Fruit fly (Drosophila melanogaster) whole organism, wandering third instar larva: ENCODE measurements around the gene Cyp313a4.

Source experiments
- Abd-B ChIP-seq: fragments of >200 bp; optimal IDR thresholded peaks from 2 replicates; lab custom pipeline; 2017; ENCODE audit warnings: missing biosample characterization, missing genetic modification characterization
- CG32264 ChIP-seq: fragments of 200-800 bp; sonication (Bioruptor generic); optimal IDR thresholded peaks from 2 replicates; lab custom pipeline; 2016; ENCODE audit warnings: missing biosample characterization, missing genetic modification characterization
- CG9705 ChIP-seq: fragments of 200-800 bp; sonication (Bioruptor generic); optimal IDR thresholded peaks from 2 replicates; lab custom pipeline; 2018; ENCODE audit warnings: missing biosample characterization, mild to moderate bottlenecking, missing genetic modification characterization
- CrebA ChIP-seq: fragments of 200-800 bp; sonication (Bioruptor generic); optimal IDR thresholded peaks from 2 replicates; lab custom pipeline; 2016; ENCODE audit warnings: missing biosample characterization, mild to moderate bottlenecking, missing genetic modification characterization, borderline replicate concordance
- Dfd ChIP-seq: fragments of >200 bp; optimal IDR thresholded peaks from 2 replicates; lab custom pipeline; 2017; ENCODE audit warnings: missing biosample characterization, missing genetic modification characterization
- Dif ChIP-seq: fragments of 200-275, 200-300 bp; sonication (Bioruptor generic); optimal IDR thresholded peaks from 2 replicates; lab custom pipeline; 2018; ENCODE audit warnings: missing biosample characterization, missing genetic modification characterization; ENCODE audit not compliant: partially characterized antibody
- GATAd ChIP-seq: sonication (Bioruptor generic); optimal IDR thresholded peaks from 2 replicates; lab custom pipeline; 2016; ENCODE audit warnings: missing biosample characterization, missing genetic modification characterization
- Hr78 ChIP-seq: fragments of >200 bp; optimal IDR thresholded peaks from 2 replicates; lab custom pipeline; 2017; ENCODE audit warnings: missing biosample characterization, missing genetic modification characterization
- Hr83 ChIP-seq: fragments of 200-300 bp; sonication (Bioruptor generic); optimal IDR thresholded peaks from 2 replicates; lab custom pipeline; 2016; ENCODE audit warnings: missing biosample characterization, mild to moderate bottlenecking, missing genetic modification characterization, moderate library complexity; ENCODE audit not compliant: poor library complexity, severe bottlenecking
- Mio ChIP-seq: sonication (Bioruptor generic); optimal IDR thresholded peaks from 2 replicates; lab custom pipeline; 2016; ENCODE audit warnings: missing biosample characterization, missing genetic modification characterization
- Myc ChIP-seq: fragments of >200 bp; optimal IDR thresholded peaks from 2 replicates; lab custom pipeline; 2017
- N ChIP-seq: fragments of >200 bp; optimal IDR thresholded peaks from 2 replicates; lab custom pipeline; 2018; ENCODE audit warnings: missing biosample characterization, missing external identifiers, missing genetic modification characterization
- OdsH ChIP-seq: fragments of 200-800 bp; sonication (Bioruptor generic); optimal IDR thresholded peaks from 2 replicates; lab custom pipeline; 2016; ENCODE audit warnings: missing biosample characterization, mild to moderate bottlenecking, missing genetic modification characterization
- Rel ChIP-seq, 2 experiments: fragments of 200-800 bp; sonication (Bioruptor generic) in 1 of 2; optimal IDR thresholded peaks; 2 replicates in 1 of 2; 3 replicates in 1 of 2; lab custom pipeline; 2016 to 2019; ENCODE audit warnings: mild to moderate bottlenecking in 2 of 2, missing biosample characterization in 2 of 2, missing genetic modification characterization in 2 of 2, moderate library complexity in 1 of 2
- Sp1 ChIP-seq: fragments of 200-800 bp; sonication (Bioruptor generic); optimal IDR thresholded peaks from 3 replicates; lab custom pipeline; 2019; ENCODE audit warnings: missing biosample characterization, mild to moderate bottlenecking, missing genetic modification characterization, moderate library complexity
- Vsx2 ChIP-seq: fragments of 200-300, 225-300 bp; sonication (Bioruptor generic); optimal IDR thresholded peaks from 2 replicates; lab custom pipeline; 2018; ENCODE audit warnings: missing biosample characterization, missing genetic modification characterization; ENCODE audit not compliant: partially characterized antibody
- br ChIP-seq: fragments of 200-800 bp; sonication (Bioruptor generic); optimal IDR thresholded peaks from 2 replicates; lab custom pipeline; 2016; ENCODE audit warnings: missing biosample characterization, missing genetic modification characterization
- brk ChIP-seq: fragments of 200-800 bp; sonication (Bioruptor generic); optimal IDR thresholded peaks from 2 replicates; lab custom pipeline; 2016; ENCODE audit warnings: missing biosample characterization, mild to moderate bottlenecking, missing genetic modification characterization
- dmrt93B ChIP-seq: fragments of 200-800 bp; sonication (Bioruptor generic); optimal IDR thresholded peaks from 2 replicates; lab custom pipeline; 2018; ENCODE audit warnings: missing biosample characterization, mild to moderate bottlenecking, missing genetic modification characterization
- dsf ChIP-seq: sonication (Bioruptor generic); optimal IDR thresholded peaks from 2 replicates; lab custom pipeline; 2016; ENCODE audit warnings: missing biosample characterization, missing genetic modification characterization, borderline replicate concordance
- ey ChIP-seq: fragments of 200-800 bp; sonication (Bioruptor generic); optimal IDR thresholded peaks from 2 replicates; lab custom pipeline; 2016; ENCODE audit warnings: missing biosample characterization, missing genetic modification characterization
- fru ChIP-seq: fragments of 200-800 bp; sonication (Bioruptor generic); optimal IDR thresholded peaks from 3 replicates; lab custom pipeline; 2016; ENCODE audit warnings: missing biosample characterization, mild to moderate bottlenecking, missing genetic modification characterization
- jim ChIP-seq: fragments of 175-275, 200-325 bp; sonication (Bioruptor generic); optimal IDR thresholded peaks from 2 replicates; lab custom pipeline; 2016; ENCODE audit warnings: missing biosample characterization, mild to moderate bottlenecking, missing genetic modification characterization
- lola ChIP-seq: fragments of >200 bp; optimal IDR thresholded peaks from 2 replicates; lab custom pipeline; 2017; ENCODE audit warnings: missing biosample characterization, missing genetic modification characterization
- pan ChIP-seq: fragments of >200 bp; optimal IDR thresholded peaks from 2 replicates; lab custom pipeline; 2017
- psq ChIP-seq: fragments of 200-800 bp; sonication (Bioruptor generic); optimal IDR thresholded peaks from 3 replicates; lab custom pipeline; 2017; ENCODE audit warnings: missing biosample characterization, mild to moderate bottlenecking, missing genetic modification characterization, moderate library complexity
- rgr ChIP-seq: fragments of 200-800 bp; sonication (Bioruptor generic); optimal IDR thresholded peaks from 3 replicates; lab custom pipeline; 2016; ENCODE audit warnings: missing biosample characterization, mild to moderate bottlenecking, missing genetic modification characterization
- sage ChIP-seq: fragments of 200-800 bp; sonication (Bioruptor generic); optimal IDR thresholded peaks from 2 replicates; lab custom pipeline; 2016; ENCODE audit warnings: missing biosample characterization, mild to moderate bottlenecking, missing genetic modification characterization
- sv ChIP-seq: fragments of 200-800 bp; sonication (Bioruptor generic); optimal IDR thresholded peaks from 3 replicates; lab custom pipeline; 2016; ENCODE audit warnings: missing biosample characterization, missing genetic modification characterization
- tai ChIP-seq: sonication (Bioruptor generic); optimal IDR thresholded peaks from 2 replicates; lab custom pipeline; 2016; ENCODE audit warnings: missing biosample characterization, missing genetic modification characterization
- woc ChIP-seq: sonication (Bioruptor generic); optimal IDR thresholded peaks from 2 replicates; lab custom pipeline; 2016; ENCODE audit warnings: missing biosample characterization, mild to moderate bottlenecking, missing genetic modification characterization

Cyp313a4 gene

dm6 chr3R:12650537-12650936, 30.6 kb downstream of the Cyp313a4 start:
- TF ChIP-seq ey (GFP tag; lab: Kevin White, UChicago): no peak

DNA sequence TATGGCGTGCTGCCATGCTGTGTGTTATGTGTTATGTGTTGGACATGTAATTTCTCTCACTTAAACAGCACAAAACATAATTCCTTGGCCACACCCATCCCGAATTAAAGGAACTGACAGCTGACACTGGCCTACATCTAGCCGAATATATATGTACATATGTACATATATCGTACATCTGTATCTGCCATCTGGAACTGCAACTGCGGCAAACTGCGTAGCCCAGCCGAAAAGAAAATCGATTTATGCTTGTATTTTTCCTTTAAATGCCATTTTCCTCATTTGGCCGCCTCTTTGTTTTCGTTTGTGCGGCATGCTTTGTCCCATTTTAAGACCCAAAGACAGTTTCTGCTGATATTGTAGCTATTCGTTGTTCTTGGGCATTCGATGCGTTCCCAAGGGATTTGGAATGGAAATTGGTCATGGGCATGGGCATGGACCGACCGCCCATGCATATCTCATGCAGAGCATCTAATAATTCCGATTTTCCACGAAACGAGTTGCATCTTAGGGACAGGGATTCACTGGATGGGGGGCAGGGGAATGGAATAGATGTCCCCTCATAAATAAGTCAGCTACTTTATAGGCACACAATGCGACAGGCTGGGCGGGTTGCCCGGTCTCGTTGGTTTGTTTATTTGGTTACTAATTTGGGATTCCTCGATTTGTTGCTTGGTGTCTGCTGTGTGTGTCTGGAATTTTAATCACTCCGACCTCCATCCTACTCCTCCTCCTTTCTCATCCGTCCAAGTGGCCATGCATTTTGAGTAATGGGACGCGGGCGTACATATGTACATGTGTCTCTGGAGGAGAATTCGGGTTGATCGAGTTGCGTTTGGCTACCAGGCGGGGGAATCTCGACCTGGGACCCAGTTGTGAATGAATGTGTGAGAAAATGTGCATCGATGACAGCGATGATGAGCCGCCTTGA, 31.8 kb downstream of the Cyp313a4 start:
- TF ChIP-seq dmrt93B (GFP tag; lab: Kevin White, UChicago) (no peak), dsf (no peak), Rel (GFP tag; optimal IDR thresholded peaks at IDR 0.05; lab: Kevin White, UChicago) (no peak), Rel (tag; optimal IDR thresholded peaks at IDR 0.05; lab: Kevin White, UChicago) (no peak), Dfd (no peak), psq (GFP tag; lab: Kevin White, UChicago) (no peak), tai (GFP tag; lab: Kevin White, UChicago) (no peak), Myc (lab: Kevin White, UChicago) (no peak), OdsH (GFP tag; lab: Kevin White, UChicago) (no peak), rgr (GFP tag; lab: Kevin White, UChicago) (no peak), sage (GFP tag; lab: Kevin White, UChicago) (no peak), fru (GFP tag; lab: Kevin White, UChicago) (no peak), CG32264 (GFP tag; lab: Kevin White, UChicago) (no peak), Dif (GFP tag; lab: Kevin White, UChicago) (no peak), Hr78 (no peak), pan (no peak), CrebA (GFP tag; lab: Kevin White, UChicago) (no peak), CG9705 (GFP tag; lab: Kevin White, UChicago) (no peak), Mio (GFP tag; lab: Kevin White, UChicago) (no peak), woc (GFP tag; lab: Kevin White, UChicago) (no peak)

DNA sequence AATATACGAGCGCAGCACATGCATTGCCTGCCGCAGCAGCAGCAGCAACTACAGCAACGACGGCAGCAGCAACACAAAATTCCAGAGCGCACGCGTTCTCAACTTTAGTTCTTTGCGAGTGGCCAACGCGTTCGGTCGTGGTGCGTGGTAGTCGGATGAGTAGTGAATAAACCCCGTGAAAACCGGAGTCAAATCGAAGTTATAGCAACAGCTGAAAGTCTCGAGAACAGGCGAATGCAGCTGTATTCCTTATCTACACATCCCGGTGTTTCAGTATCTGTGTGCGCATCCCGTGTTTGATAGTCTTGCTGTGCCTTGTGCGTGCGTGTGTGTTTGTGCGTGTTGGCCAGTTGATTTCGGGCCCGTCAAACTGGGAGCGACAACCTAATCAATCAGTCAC, 33.2 kb downstream of the Cyp313a4 start, which contains the start of gene Dtg:
Gene Dtg, plus strand, starts transcription at position 105 of the 400 bp plus-strand sequence.
- TF ChIP-seq Vsx2 (GFP tag; lab: Kevin White, UChicago) (peak; percentile 64), Hr83 (GFP tag; lab: Kevin White, UChicago) (peak; percentile 11), fru (GFP tag; lab: Kevin White, UChicago) (peak; percentile 22), sv (no peak), Rel (GFP tag; optimal IDR thresholded peaks at IDR 0.05; lab: Kevin White, UChicago) (no peak), Rel (tag; optimal IDR thresholded peaks at IDR 0.05; lab: Kevin White, UChicago) (peak; percentile 6), Hr78 (no peak), br (GFP tag; lab: Kevin White, UChicago) (peak; percentile 45), jim (GFP tag; lab: Kevin White, UChicago) (no peak)
- TF ChIP-seq, all 38 proteins: peak for 5

DNA sequence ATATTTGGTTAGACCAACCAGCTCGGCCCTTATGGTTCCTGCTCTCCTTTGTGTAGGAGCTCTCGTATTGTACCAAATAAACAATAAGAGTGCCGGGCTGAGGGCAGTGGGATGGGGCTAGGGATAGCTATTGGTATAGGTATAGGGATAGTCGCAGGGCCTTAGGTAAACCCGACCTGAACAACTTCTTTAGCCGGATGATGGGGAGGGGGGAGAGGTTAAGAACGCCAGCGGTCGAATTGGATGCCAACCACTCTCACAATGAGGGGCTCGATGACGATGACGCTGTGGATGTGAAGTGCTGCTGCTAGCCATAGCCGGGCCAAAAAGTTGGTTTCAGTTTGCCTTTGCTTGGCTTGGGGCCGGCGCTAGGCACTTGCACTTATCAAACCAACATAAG, 33.8 kb downstream of the Cyp313a4 start:
- TF ChIP-seq Rel (GFP tag; optimal IDR thresholded peaks at IDR 0.05; lab: Kevin White, UChicago) (no peak), Rel (tag; optimal IDR thresholded peaks at IDR 0.05; lab: Kevin White, UChicago) (no peak), GATAd (GFP tag; lab: Kevin White, UChicago) (no peak), N (GFP tag; lab: Kevin White, UChicago) (no peak), pan (no peak), brk (GFP tag; lab: Kevin White, UChicago) (no peak), fru (GFP tag; lab: Kevin White, UChicago) (no peak), CG32264 (GFP tag; lab: Kevin White, UChicago) (no peak), rgr (GFP tag; lab: Kevin White, UChicago) (no peak), ey (GFP tag; lab: Kevin White, UChicago) (no peak), sv (no peak), Sp1 (GFP tag; lab: Kevin White, UChicago) (no peak), Abd-B (no peak), OdsH (GFP tag; lab: Kevin White, UChicago) (no peak), Dfd (no peak), br (GFP tag; lab: Kevin White, UChicago) (no peak), Mio (GFP tag; lab: Kevin White, UChicago) (no peak), Vsx2 (GFP tag; lab: Kevin White, UChicago) (no peak), Hr78 (no peak), lola (GFP tag; lab: Kevin White, UChicago) (no peak)
